Worm (Caenorhabditis elegans) whole organism, L4 larva: ENCODE data around the gene ufd-2.

Experiments used
- D1046.2 ChIP-seq: fragments of 200-800 bp; sonication (Bioruptor generic); IDR thresholded peaks from 2 replicates; pipeline ENCODE4 v1.3.6; 2022; ENCODE audit warnings: missing genetic modification characterization, missing compliant biosample characterization
- F10B5.3 ChIP-seq: sonication (generic microtip); optimal IDR thresholded peaks from 2 replicates; lab custom pipeline; 2016; ENCODE audit warnings: mild to moderate bottlenecking, missing genetic modification characterization, missing compliant biosample characterization
- F44E2.7 ChIP-seq: fragments of 200-800 bp; sonication (Bioruptor generic); IDR thresholded peaks from 2 replicates; pipeline ENCODE4 v2.1.2; 2022; ENCODE audit warnings: missing genetic modification characterization, missing compliant biosample characterization
- R02D3.7 ChIP-seq: fragments of 150-350 bp; sonication (generic microtip); optimal IDR thresholded peaks from 3 replicates; lab custom pipeline; 2014; ENCODE audit warnings: missing biosample characterization, missing genetic modification characterization
- T20F7.1 ChIP-seq: fragments of 200-800 bp; sonication (Bioruptor generic); optimal IDR thresholded peaks from 2 replicates; lab custom pipeline; 2018; ENCODE audit warnings: mild to moderate bottlenecking, missing genetic modification characterization, missing compliant biosample characterization
- T26A8.4 ChIP-seq: fragments of 200-800 bp; sonication (Bioruptor generic); IDR thresholded peaks from 2 replicates; pipeline ENCODE4 v1.3.6; 2022; ENCODE audit warnings: missing genetic modification characterization, missing compliant biosample characterization
- ZK337.2 ChIP-seq: fragments of 200-800 bp; sonication (Bioruptor generic); IDR thresholded peaks from 2 replicates; pipeline ENCODE4 v1.3.6; 2022; ENCODE audit warnings: missing genetic modification reagents, missing genetic modification characterization, missing compliant biosample characterization
- ZK546.5 ChIP-seq, 2 experiments: sonication (generic microtip); optimal IDR thresholded peaks; 2 replicates each; lab custom pipeline; 2017; ENCODE audit warnings: missing biosample characterization in 2 of 2, missing genetic modification characterization in 2 of 2
- aly-2 ChIP-seq: sonication (generic microtip); optimal IDR thresholded peaks from 2 replicates; lab custom pipeline; 2018; ENCODE audit warnings: missing biosample characterization, missing genetic modification characterization
- arid-1 ChIP-seq: fragments of 200-800 bp; sonication (Bioruptor generic); conservative IDR thresholded peaks from 2 replicates; pipeline ENCODE4 v1.3.6; 2022; ENCODE audit warnings: missing genetic modification reagents, missing genetic modification characterization, missing compliant biosample characterization
- ceh-20 ChIP-seq: fragments of 200-800 bp; sonication (Bioruptor generic); IDR thresholded peaks from 2 replicates; pipeline ENCODE4 v1.3.6; 2022; ENCODE audit warnings: missing genetic modification reagents, missing genetic modification characterization, missing compliant biosample characterization
- ceh-62 ChIP-seq: sonication (generic microtip); optimal IDR thresholded peaks from 2 replicates; lab custom pipeline; 2017; ENCODE audit warnings: missing biosample characterization, missing genetic modification characterization
- ces-1 ChIP-seq: fragments of 150-350 bp; sonication (generic microtip); optimal IDR thresholded peaks from 4 replicates; lab custom pipeline; 2014; ENCODE audit warnings: missing biosample characterization, missing genetic modification reagents, missing genetic modification characterization
- daf-19 ChIP-seq: fragments of 200-800 bp; sonication (Bioruptor generic); conservative IDR thresholded peaks from 2 replicates; pipeline ENCODE4 v1.3.6; 2022; ENCODE audit warnings: missing genetic modification characterization, missing compliant biosample characterization
- dmd-8 ChIP-seq: fragments of 200-800 bp; sonication (Bioruptor generic); IDR thresholded peaks from 2 replicates; pipeline ENCODE4 v1.3.6; 2022; ENCODE audit warnings: missing genetic modification characterization, missing compliant biosample characterization
- dmd-9 ChIP-seq: fragments of 200-800 bp; sonication (Bioruptor generic); IDR thresholded peaks from 2 replicates; pipeline ENCODE4 v1.3.6; 2022; ENCODE audit warnings: missing genetic modification reagents, missing genetic modification characterization, missing compliant biosample characterization
- egl-43 ChIP-seq: fragments of 200-800 bp; sonication (Bioruptor generic); IDR thresholded peaks from 2 replicates; pipeline ENCODE4 v1.3.6; 2022; ENCODE audit warnings: missing genetic modification reagents, missing genetic modification characterization, missing compliant biosample characterization
- fkh-10 ChIP-seq: fragments of 150-350 bp; optimal IDR thresholded peaks from 2 replicates; lab custom pipeline; 2014; ENCODE audit warnings: missing biosample characterization, missing genetic modification reagents, missing genetic modification characterization
- fos-1 ChIP-seq: fragments of 150-350 bp; optimal IDR thresholded peaks from 2 replicates; lab custom pipeline; 2014; ENCODE audit warnings: missing biosample characterization, missing genetic modification characterization
- gei-8 ChIP-seq: fragments of 200-800 bp; sonication (Bioruptor generic); optimal IDR thresholded peaks from 2 replicates; lab custom pipeline; 2018; ENCODE audit warnings: mild to moderate bottlenecking, missing genetic modification characterization, missing compliant biosample characterization
- hlh-11 ChIP-seq: fragments of 200-800 bp; sonication (Bioruptor generic); optimal IDR thresholded peaks from 2 replicates; lab custom pipeline; 2018; ENCODE audit warnings: mild to moderate bottlenecking, missing genetic modification characterization, missing compliant biosample characterization
- hlh-30 ChIP-seq: sonication (generic microtip); optimal IDR thresholded peaks from 2 replicates; lab custom pipeline; 2017; ENCODE audit warnings: antibody characterized with exemption, mild to moderate bottlenecking, missing genetic modification characterization, missing compliant biosample characterization; ENCODE audit not compliant: insufficient read depth
- lin-1 ChIP-seq: fragments of 200-800 bp; sonication (Bioruptor generic); IDR thresholded peaks from 2 replicates; pipeline ENCODE4 v1.3.6; 2022; ENCODE audit warnings: missing genetic modification reagents, missing genetic modification characterization, missing compliant biosample characterization
- lin-13 ChIP-seq: fragments of 150-350 bp; optimal IDR thresholded peaks from 2 replicates; lab custom pipeline; 2014; ENCODE audit warnings: missing biosample characterization, missing genetic modification reagents, missing genetic modification characterization
- lin-29 ChIP-seq: fragments of 200-800 bp; sonication (Bioruptor generic); IDR thresholded peaks from 2 replicates; pipeline ENCODE4 v1.3.6; 2022; ENCODE audit warnings: missing genetic modification reagents, missing genetic modification characterization, missing compliant biosample characterization
- lin-39 ChIP-seq: fragments of 150-350 bp; optimal IDR thresholded peaks from 2 replicates; lab custom pipeline; 2014; ENCODE audit warnings: missing biosample characterization, missing genetic modification reagents, missing genetic modification characterization
- lir-3 ChIP-seq: sonication (generic microtip); optimal IDR thresholded peaks from 2 replicates; lab custom pipeline; 2016; ENCODE audit warnings: mild to moderate bottlenecking, missing genetic modification characterization, missing compliant biosample characterization
- madf-9 ChIP-seq: fragments of 200-800 bp; sonication (Bioruptor generic); conservative IDR thresholded peaks from 2 replicates; pipeline ENCODE4 v1.3.6; 2022; ENCODE audit warnings: missing genetic modification reagents, missing genetic modification characterization, missing compliant biosample characterization
- mxl-2 ChIP-seq: fragments of 200-800 bp; sonication (Bioruptor generic); conservative IDR thresholded peaks from 2 replicates; pipeline ENCODE4 v1.3.6; 2022; ENCODE audit warnings: missing genetic modification reagents, missing genetic modification characterization, missing compliant biosample characterization
- mxl-3 ChIP-seq: fragments of 200-800 bp; sonication (Bioruptor generic); optimal IDR thresholded peaks from 2 replicates; lab custom pipeline; 2018; ENCODE audit warnings: mild to moderate bottlenecking, missing genetic modification characterization, missing compliant biosample characterization
- nhr-102 ChIP-seq: sonication (generic microtip); optimal IDR thresholded peaks from 2 replicates; lab custom pipeline; 2016; ENCODE audit warnings: mild to moderate bottlenecking, missing genetic modification characterization, moderate library complexity, missing compliant biosample characterization
- nhr-11 ChIP-seq: fragments of 150-350 bp; optimal IDR thresholded peaks from 2 replicates; lab custom pipeline; 2014; ENCODE audit warnings: missing biosample characterization, missing genetic modification characterization
- nhr-25 ChIP-seq: sonication (generic microtip); optimal IDR thresholded peaks from 2 replicates; lab custom pipeline; 2017; ENCODE audit warnings: missing genetic modification characterization, mild to moderate bottlenecking, missing compliant biosample characterization, antibody characterized with exemption, moderate library complexity, borderline replicate concordance; ENCODE audit not compliant: insufficient read depth
- nhr-28 ChIP-seq: fragments of 150-350 bp; optimal IDR thresholded peaks from 2 replicates; lab custom pipeline; 2014; ENCODE audit warnings: missing biosample characterization, missing genetic modification characterization
- nhr-41 ChIP-seq: fragments of 200-800 bp; sonication (Bioruptor generic); IDR thresholded peaks from 2 replicates; pipeline ENCODE4 v1.3.6; 2022; ENCODE audit warnings: missing genetic modification reagents, missing genetic modification characterization, missing compliant biosample characterization
- nhr-42 ChIP-seq: fragments of 200-800 bp; sonication (Bioruptor generic); IDR thresholded peaks from 2 replicates; pipeline ENCODE4 v1.3.6; 2022; ENCODE audit warnings: missing genetic modification characterization, missing compliant biosample characterization
- nhr-48 ChIP-seq: sonication (generic microtip); optimal IDR thresholded peaks from 2 replicates; lab custom pipeline; 2016; ENCODE audit warnings: mild to moderate bottlenecking, missing genetic modification characterization, missing compliant biosample characterization
- nhr-76 ChIP-seq: fragments of 150-350 bp; optimal IDR thresholded peaks from 2 replicates; lab custom pipeline; 2014; ENCODE audit warnings: missing biosample characterization, missing genetic modification characterization
- pqm-1 ChIP-seq: sonication (generic microtip); optimal IDR thresholded peaks from 2 replicates; lab custom pipeline; 2017; ENCODE audit warnings: missing biosample characterization, missing genetic modification characterization
- sdz-12 ChIP-seq: fragments of 200-800 bp; sonication (Bioruptor generic); optimal IDR thresholded peaks from 2 replicates; lab custom pipeline; 2018; ENCODE audit warnings: mild to moderate bottlenecking, missing genetic modification characterization, missing compliant biosample characterization
- spr-1 ChIP-seq: sonication (generic microtip); optimal IDR thresholded peaks from 2 replicates; lab custom pipeline; 2016; ENCODE audit warnings: mild to moderate bottlenecking, missing genetic modification characterization, missing compliant biosample characterization
- spr-3 ChIP-seq: fragments of 200-800 bp; sonication (Bioruptor generic); optimal IDR thresholded peaks from 2 replicates; lab custom pipeline; 2018; ENCODE audit warnings: mild to moderate bottlenecking, missing genetic modification characterization, missing compliant biosample characterization
- tag-97 ChIP-seq: fragments of 200-800 bp; sonication (Bioruptor generic); IDR thresholded peaks from 2 replicates; pipeline ENCODE4 v1.3.6; 2022; ENCODE audit warnings: missing genetic modification characterization, missing compliant biosample characterization
- tra-1 ChIP-seq: fragments of 200-800 bp; sonication (Bioruptor generic); IDR thresholded peaks from 2 replicates; pipeline ENCODE4 v1.3.6; 2022; ENCODE audit warnings: missing genetic modification reagents, missing genetic modification characterization, missing compliant biosample characterization
- unc-62 ChIP-seq, 3 experiments: fragments of 150-350 bp in 1 of 3; sonication (generic microtip); optimal IDR thresholded peaks in 2 of 3; peaks in 1 of 3; 1 replicate in 1 of 3; 2 replicates in 2 of 3; lab custom pipeline; 2014 to 2017; ENCODE audit warnings: missing biosample characterization in 3 of 3, missing genetic modification characterization in 3 of 3, missing genetic modification reagents in 3 of 3, missing genotype in 1 of 3
- zfp-2 ChIP-seq: sonication (generic microtip); optimal IDR thresholded peaks from 2 replicates; lab custom pipeline; 2016; ENCODE audit warnings: mild to moderate bottlenecking, missing genetic modification characterization, missing compliant biosample characterization
- zip-11 ChIP-seq: fragments of 200-800 bp; sonication (Bioruptor generic); IDR thresholded peaks from 2 replicates; pipeline ENCODE4 v1.3.6; 2022; ENCODE audit warnings: missing genetic modification characterization, missing compliant biosample characterization
- zip-2 ChIP-seq: fragments of 150-350 bp; optimal IDR thresholded peaks from 2 replicates; lab custom pipeline; 2014; ENCODE audit warnings: missing biosample characterization, missing genetic modification characterization
- ztf-11 ChIP-seq: fragments of 150-350 bp; optimal IDR thresholded peaks from 2 replicates; lab custom pipeline; 2014; ENCODE audit warnings: missing biosample characterization, missing genetic modification characterization

Gene ufd-2

ce11 chrII:8028246-8028694, 34.3 kb upstream of the ufd-2 start (continued):
- TF ChIP-seq R02D3.7 (no peak), ceh-20 (GFP tag; lab: Robert Waterston, UW) (peak; percentile 93), zip-2 (peak; percentile 34), tra-1 (peak; percentile 71; the same call in 1 of the 2 replicates), nhr-11 (tag; lab: Kevin White, UChicago) (peak; percentile 68), F10B5.3 (tag; lab: Kevin White, UChicago) (peak; percentile 82), ztf-11 (no peak), lin-13 (GFP tag; lab: Kevin White, UChicago) (peak; percentile 86), nhr-76 (tag; lab: Kevin White, UChicago) (no peak), zip-11 (no peak), fos-1 (no peak), mxl-3 (GFP tag; lab: Kevin White, UChicago) (peak; percentile 89), mxl-2 (GFP tag; lab: Robert Waterston, UW) (peak; percentile 54; the same call in 1 of the 2 replicates), dmd-9 (GFP tag; lab: Robert Waterston, UW) (peak; percentile 55; the same call in 1 of the 2 replicates), madf-9 (GFP tag; lab: Robert Waterston, UW) (peak; percentile 84; the same call in 1 of the 2 replicates), zfp-2 (tag; lab: Kevin White, UChicago) (peak; percentile 72), D1046.2 (GFP tag; lab: Robert Waterston, UW) (peak; percentile 60; the same call in 1 of the 2 replicates), egl-43 (GFP tag; lab: Robert Waterston, UW) (peak; percentile 93), arid-1 (peak; percentile 76), ZK337.2 (GFP tag; lab: Robert Waterston, UW) (peak; percentile 43; the same call in 1 of the 2 replicates), nhr-41 (0 out of 2 replicates have a peak, but pooled peaks have one; percentile 67), lin-1 (GFP tag; lab: Robert Waterston, UW) (peak; percentile 53; the same call in 1 of the 2 replicates), gei-8 (GFP tag; lab: Kevin White, UChicago) (peak; percentile 87)

ce11 chrII:8028730-8029129, 33.8 kb upstream of the ufd-2 start:
- TF ChIP-seq egl-43 (GFP tag; lab: Robert Waterston, UW) (no peak), F44E2.7 (GFP tag; lab: Robert Waterston, UW) (no peak), aly-2 (no peak), unc-62 (GFP tag; optimal IDR thresholded peaks at IDR 0.05 in 1 of 2; lab: Kevin White, UChicago) (no peak), unc-62 (tag; optimal IDR thresholded peaks at IDR 0.05; lab: Kevin White, UChicago) (no peak), dmd-8 (GFP tag; lab: Robert Waterston, UW) (no peak), pqm-1 (no peak), hlh-11 (tag; lab: Kevin White, UChicago) (no peak), ZK337.2 (GFP tag; lab: Robert Waterston, UW) (no peak), daf-19 (GFP tag; lab: Robert Waterston, UW) (no peak), ces-1 (GFP tag; lab: Kevin White, UChicago) (no peak), spr-3 (GFP tag; lab: Kevin White, UChicago) (no peak), nhr-25 (no peak), F10B5.3 (tag; lab: Kevin White, UChicago) (no peak)

ce11 chrII:8032657-8033056, 29.9 kb upstream of the ufd-2 start, which contains the start of gene nrf-6:
nrf-6 (minus strand) TSS chrII:8032708.
- TF ChIP-seq nhr-28 (tag; lab: Kevin White, UChicago) = peak; percentile 66
- no peak for TF ChIP-seq lin-39
- no peak for TF ChIP-seq sdz-12 (GFP tag; lab: Kevin White, UChicago)
- TF ChIP-seq tag-97 (GFP tag; lab: Robert Waterston, UW) = no peak
- peak; percentile 10 for TF ChIP-seq T20F7.1 (GFP tag; lab: Kevin White, UChicago)
- peak; percentile 61 for TF ChIP-seq hlh-11 (tag; lab: Kevin White, UChicago)
- no peak for TF ChIP-seq ceh-62
- no peak for TF ChIP-seq nhr-42 (GFP tag; lab: Robert Waterston, UW)
- TF ChIP-seq hlh-30 (tag; lab: Kevin White, UChicago) = no peak
- TF ChIP-seq T26A8.4 = no peak
- TF ChIP-seq nhr-48 (tag; lab: Kevin White, UChicago) = peak; percentile 41
- TF ChIP-seq lin-29 (GFP tag; lab: Robert Waterston, UW) = no peak
- no peak for TF ChIP-seq gei-8 (GFP tag; lab: Kevin White, UChicago)
- TF ChIP-seq spr-1 (tag; lab: Kevin White, UChicago) = no peak
- TF ChIP-seq F44E2.7 (GFP tag; lab: Robert Waterston, UW) = no peak
- TF ChIP-seq fkh-10 (GFP tag; lab: Kevin White, UChicago) = no peak
- no peak for TF ChIP-seq nhr-102 (tag; lab: Kevin White, UChicago)
- TF ChIP-seq ZK337.2 (GFP tag; lab: Robert Waterston, UW) = no peak
- no peak for TF ChIP-seq ZK546.5 (tag; optimal IDR thresholded peaks at IDR 0.05; lab: Kevin White, UChicago)
- TF ChIP-seq lir-3 (tag; lab: Kevin White, UChicago) = no peak
- TF ChIP-seq pqm-1 = peak; percentile 43
